Fruit fly (Drosophila melanogaster) whole organism, wandering third instar larva: ENCODE results near the gene Ca-beta.

Source experiments
- CG32264 ChIP-seq: fragments of 200-800 bp; sonication (Bioruptor generic); optimal IDR thresholded peaks from 2 replicates; lab custom pipeline; 2016; ENCODE audit warnings: missing biosample characterization, missing genetic modification characterization
- CG9705 ChIP-seq: fragments of 200-800 bp; sonication (Bioruptor generic); optimal IDR thresholded peaks from 2 replicates; lab custom pipeline; 2018; ENCODE audit warnings: missing biosample characterization, mild to moderate bottlenecking, missing genetic modification characterization
- CrebA ChIP-seq: fragments of 200-800 bp; sonication (Bioruptor generic); optimal IDR thresholded peaks from 2 replicates; lab custom pipeline; 2016; ENCODE audit warnings: missing biosample characterization, mild to moderate bottlenecking, missing genetic modification characterization, borderline replicate concordance
- Dfd ChIP-seq: fragments of >200 bp; optimal IDR thresholded peaks from 2 replicates; lab custom pipeline; 2017; ENCODE audit warnings: missing biosample characterization, missing genetic modification characterization
- Dif ChIP-seq: fragments of 200-275, 200-300 bp; sonication (Bioruptor generic); optimal IDR thresholded peaks from 2 replicates; lab custom pipeline; 2018; ENCODE audit warnings: missing biosample characterization, missing genetic modification characterization; ENCODE audit not compliant: partially characterized antibody
- GATAd ChIP-seq: sonication (Bioruptor generic); optimal IDR thresholded peaks from 2 replicates; lab custom pipeline; 2016; ENCODE audit warnings: missing biosample characterization, missing genetic modification characterization
- HLH106 ChIP-seq: fragments of 200-800 bp; optimal IDR thresholded peaks from 3 replicates; lab custom pipeline; 2019; ENCODE audit warnings: missing biosample characterization, mild to moderate bottlenecking, missing genetic modification characterization, moderate library complexity
- Hnf4 ChIP-seq: fragments of 200-800 bp; sonication (Bioruptor generic); optimal IDR thresholded peaks from 2 replicates; lab custom pipeline; 2016; ENCODE audit warnings: missing biosample characterization, mild to moderate bottlenecking, missing genetic modification characterization
- Hr78 ChIP-seq: fragments of >200 bp; optimal IDR thresholded peaks from 2 replicates; lab custom pipeline; 2017; ENCODE audit warnings: missing biosample characterization, missing genetic modification characterization
- Hr83 ChIP-seq: fragments of 200-300 bp; sonication (Bioruptor generic); optimal IDR thresholded peaks from 2 replicates; lab custom pipeline; 2016; ENCODE audit warnings: missing biosample characterization, mild to moderate bottlenecking, missing genetic modification characterization, moderate library complexity; ENCODE audit not compliant: poor library complexity, severe bottlenecking
- Jra ChIP-seq: sonication (Bioruptor generic); optimal IDR thresholded peaks from 2 replicates; lab custom pipeline; 2016; ENCODE audit warnings: missing biosample characterization, missing genetic modification characterization
- Mio ChIP-seq: sonication (Bioruptor generic); optimal IDR thresholded peaks from 2 replicates; lab custom pipeline; 2016; ENCODE audit warnings: missing biosample characterization, missing genetic modification characterization
- Myc ChIP-seq: fragments of >200 bp; optimal IDR thresholded peaks from 2 replicates; lab custom pipeline; 2017
- N ChIP-seq: fragments of >200 bp; optimal IDR thresholded peaks from 2 replicates; lab custom pipeline; 2018; ENCODE audit warnings: missing biosample characterization, missing external identifiers, missing genetic modification characterization
- OdsH ChIP-seq: fragments of 200-800 bp; sonication (Bioruptor generic); optimal IDR thresholded peaks from 2 replicates; lab custom pipeline; 2016; ENCODE audit warnings: missing biosample characterization, mild to moderate bottlenecking, missing genetic modification characterization
- Rel ChIP-seq, 2 experiments: fragments of 200-800 bp; sonication (Bioruptor generic) in 1 of 2; optimal IDR thresholded peaks; 2 replicates in 1 of 2; 3 replicates in 1 of 2; lab custom pipeline; 2016 to 2019; ENCODE audit warnings: mild to moderate bottlenecking in 2 of 2, missing biosample characterization in 2 of 2, missing genetic modification characterization in 2 of 2, moderate library complexity in 1 of 2
- Vsx2 ChIP-seq: fragments of 200-300, 225-300 bp; sonication (Bioruptor generic); optimal IDR thresholded peaks from 2 replicates; lab custom pipeline; 2018; ENCODE audit warnings: missing biosample characterization, missing genetic modification characterization; ENCODE audit not compliant: partially characterized antibody
- br ChIP-seq: fragments of 200-800 bp; sonication (Bioruptor generic); optimal IDR thresholded peaks from 2 replicates; lab custom pipeline; 2016; ENCODE audit warnings: missing biosample characterization, missing genetic modification characterization
- dl ChIP-seq, 2 experiments: fragments of 175-275, 200-275 bp in 1 of 2; fragments of 200-275 bp in 1 of 2; sonication (Bioruptor generic); optimal IDR thresholded peaks; lab custom pipeline; 2018; ENCODE audit warnings: mild to moderate bottlenecking in 2 of 2, missing biosample characterization in 2 of 2, missing genetic modification characterization in 2 of 2, moderate library complexity in 2 of 2; ENCODE audit not compliant: partially characterized antibody in 2 of 2, insufficient read depth in 1 of 2
- dmrt93B ChIP-seq: fragments of 200-800 bp; sonication (Bioruptor generic); optimal IDR thresholded peaks from 2 replicates; lab custom pipeline; 2018; ENCODE audit warnings: missing biosample characterization, mild to moderate bottlenecking, missing genetic modification characterization
- dsf ChIP-seq: sonication (Bioruptor generic); optimal IDR thresholded peaks from 2 replicates; lab custom pipeline; 2016; ENCODE audit warnings: missing biosample characterization, missing genetic modification characterization, borderline replicate concordance
- ey ChIP-seq: fragments of 200-800 bp; sonication (Bioruptor generic); optimal IDR thresholded peaks from 2 replicates; lab custom pipeline; 2016; ENCODE audit warnings: missing biosample characterization, missing genetic modification characterization
- foxo ChIP-seq, 2 experiments: fragments of 200-800 bp; sonication (Bioruptor generic); optimal IDR thresholded peaks; 2 replicates in 1 of 2; 3 replicates in 1 of 2; lab custom pipeline; 2016 to 2017; ENCODE audit warnings: missing biosample characterization in 2 of 2, missing genetic modification characterization in 2 of 2
- fru ChIP-seq: fragments of 200-800 bp; sonication (Bioruptor generic); optimal IDR thresholded peaks from 3 replicates; lab custom pipeline; 2016; ENCODE audit warnings: missing biosample characterization, mild to moderate bottlenecking, missing genetic modification characterization
- h ChIP-seq: fragments of 200-800 bp; sonication (Bioruptor generic); optimal IDR thresholded peaks from 3 replicates; lab custom pipeline; 2016; ENCODE audit warnings: missing biosample characterization, mild to moderate bottlenecking, missing genetic modification characterization
- jim ChIP-seq: fragments of 175-275, 200-325 bp; sonication (Bioruptor generic); optimal IDR thresholded peaks from 2 replicates; lab custom pipeline; 2016; ENCODE audit warnings: missing biosample characterization, mild to moderate bottlenecking, missing genetic modification characterization
- pan ChIP-seq: fragments of >200 bp; optimal IDR thresholded peaks from 2 replicates; lab custom pipeline; 2017
- psq ChIP-seq: fragments of 200-800 bp; sonication (Bioruptor generic); optimal IDR thresholded peaks from 3 replicates; lab custom pipeline; 2017; ENCODE audit warnings: missing biosample characterization, mild to moderate bottlenecking, missing genetic modification characterization, moderate library complexity
- rgr ChIP-seq: fragments of 200-800 bp; sonication (Bioruptor generic); optimal IDR thresholded peaks from 3 replicates; lab custom pipeline; 2016; ENCODE audit warnings: missing biosample characterization, mild to moderate bottlenecking, missing genetic modification characterization
- sage ChIP-seq: fragments of 200-800 bp; sonication (Bioruptor generic); optimal IDR thresholded peaks from 2 replicates; lab custom pipeline; 2016; ENCODE audit warnings: missing biosample characterization, mild to moderate bottlenecking, missing genetic modification characterization
- sv ChIP-seq: fragments of 200-800 bp; sonication (Bioruptor generic); optimal IDR thresholded peaks from 3 replicates; lab custom pipeline; 2016; ENCODE audit warnings: missing biosample characterization, missing genetic modification characterization
- tai ChIP-seq: sonication (Bioruptor generic); optimal IDR thresholded peaks from 2 replicates; lab custom pipeline; 2016; ENCODE audit warnings: missing biosample characterization, missing genetic modification characterization
- usp ChIP-seq: fragments of >200 bp; optimal IDR thresholded peaks from 2 replicates; lab custom pipeline; 2017; ENCODE audit warnings: missing biosample characterization, missing genetic modification characterization
- woc ChIP-seq: sonication (Bioruptor generic); optimal IDR thresholded peaks from 2 replicates; lab custom pipeline; 2016; ENCODE audit warnings: missing biosample characterization, mild to moderate bottlenecking, missing genetic modification characterization

Ca-beta gene

DNA sequence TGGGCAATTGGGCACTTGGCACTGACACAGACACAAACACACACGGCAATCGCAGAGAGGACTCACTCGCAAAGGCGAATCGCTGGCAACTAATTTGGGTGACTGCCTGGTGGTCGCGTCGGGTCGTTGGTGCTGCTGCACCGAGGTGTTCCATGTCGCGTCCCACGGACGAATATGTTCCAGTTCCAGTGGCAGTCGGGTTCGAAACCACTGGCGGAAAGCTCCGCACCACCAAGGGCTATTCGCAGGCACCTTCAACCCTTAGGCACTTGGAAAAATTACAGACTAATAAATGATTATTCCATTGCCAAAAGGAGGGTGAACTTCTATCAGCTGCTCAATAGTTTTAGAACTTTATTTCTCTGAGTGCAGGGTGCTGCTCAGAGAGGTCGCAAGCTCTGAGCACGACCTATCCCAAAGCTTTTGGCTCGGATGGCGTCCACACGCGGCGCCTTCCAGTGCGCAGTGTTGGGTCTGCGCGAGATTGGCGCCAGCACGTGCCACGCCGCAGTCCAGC is at the start of gene Ca-beta:
Gene Ca-beta, minus strand, starts transcription at position 51 of the 517 bp plus-strand sequence.
- TF ChIP-seq tai (GFP tag; lab: Kevin White, UChicago), result no peak
- TF ChIP-seq woc (GFP tag; lab: Kevin White, UChicago), result no peak
- TF ChIP-seq GATAd (GFP tag; lab: Kevin White, UChicago), result no peak
- no peak for TF ChIP-seq Vsx2
- TF ChIP-seq fru (GFP tag; lab: Kevin White, UChicago), result peak; percentile 40
- no peak for TF ChIP-seq Hnf4 (GFP tag; lab: Kevin White, UChicago)
- TF ChIP-seq h (GFP tag; lab: Kevin White, UChicago), result peak; percentile 37
- TF ChIP-seq psq, result no peak
- no peak for TF ChIP-seq dmrt93B
- TF ChIP-seq ey (GFP tag; lab: Kevin White, UChicago), result peak; percentile 22
- no peak for TF ChIP-seq rgr
- no peak for TF ChIP-seq sage (GFP tag; lab: Kevin White, UChicago)
- TF ChIP-seq HLH106, result no peak
- no peak for TF ChIP-seq CG32264
- no peak for TF ChIP-seq Myc
- no peak for TF ChIP-seq Dfd
- peak in 1 of 2 experiments; percentile 58 for TF ChIP-seq foxo (GFP tag; optimal IDR thresholded peaks at IDR 0.05; lab: Kevin White, UChicago)
- TF ChIP-seq sv (GFP tag; lab: Kevin White, UChicago), result no peak
- TF ChIP-seq dl (GFP tag; optimal IDR thresholded peaks at IDR 0.05; lab: Kevin White, UChicago; ENCODE audit: insufficient read depth in 1 of 2, partially characterized antibody in 2 of 2), result no peak
- TF ChIP-seq br (GFP tag; lab: Kevin White, UChicago), result peak; percentile 1
- no peak for TF ChIP-seq N (GFP tag; lab: Kevin White, UChicago)
- TF ChIP-seq, all 38 proteins: peak for 5

DNA sequence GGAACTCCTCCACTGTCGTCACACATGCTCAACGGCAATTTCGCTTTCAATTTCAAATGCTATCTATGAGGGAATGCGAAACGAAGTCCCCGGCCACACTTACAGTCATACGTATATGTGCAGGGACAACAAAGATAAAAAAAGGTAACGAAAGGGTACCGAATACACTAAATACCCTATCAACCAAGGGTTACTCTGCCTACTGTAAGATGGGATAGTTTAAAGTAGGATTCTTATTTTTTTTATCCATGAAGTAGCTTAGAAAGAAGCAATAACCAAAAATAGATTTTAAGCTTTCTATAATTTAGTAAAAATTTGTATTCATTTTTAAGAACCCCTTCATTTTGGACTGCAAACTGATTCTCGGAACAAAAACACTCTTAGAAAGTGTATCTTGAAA is 47.8 kb upstream of the Ca-beta start:
- no peak for TF ChIP-seq Vsx2
- TF ChIP-seq N (GFP tag; lab: Kevin White, UChicago), result no peak
- TF ChIP-seq Hr78, result no peak
- no peak for TF ChIP-seq CG9705 (GFP tag; lab: Kevin White, UChicago)
- TF ChIP-seq dsf (GFP tag; lab: Kevin White, UChicago), result no peak
- no peak for TF ChIP-seq GATAd (GFP tag; lab: Kevin White, UChicago)
- no peak for TF ChIP-seq Jra (GFP tag; lab: Kevin White, UChicago)
- TF ChIP-seq jim (GFP tag; lab: Kevin White, UChicago), result no peak
- TF ChIP-seq br (GFP tag; lab: Kevin White, UChicago), result no peak
- no peak for TF ChIP-seq Mio
- TF ChIP-seq tai (GFP tag; lab: Kevin White, UChicago), result no peak
- TF ChIP-seq Dif (GFP tag; lab: Kevin White, UChicago), result no peak
- no peak for TF ChIP-seq woc (GFP tag; lab: Kevin White, UChicago)
- no peak for TF ChIP-seq h (GFP tag; lab: Kevin White, UChicago)
- TF ChIP-seq OdsH, result no peak
- TF ChIP-seq dl (GFP tag; optimal IDR thresholded peaks at IDR 0.05; lab: Kevin White, UChicago; ENCODE audit: insufficient read depth in 1 of 2, partially characterized antibody in 2 of 2), result no peak
- TF ChIP-seq Rel (GFP tag; optimal IDR thresholded peaks at IDR 0.05; lab: Kevin White, UChicago), result no peak
- no peak for TF ChIP-seq Rel (tag; optimal IDR thresholded peaks at IDR 0.05; lab: Kevin White, UChicago)
- no peak for TF ChIP-seq psq
- TF ChIP-seq Myc, result no peak
- no peak for TF ChIP-seq pan

DNA sequence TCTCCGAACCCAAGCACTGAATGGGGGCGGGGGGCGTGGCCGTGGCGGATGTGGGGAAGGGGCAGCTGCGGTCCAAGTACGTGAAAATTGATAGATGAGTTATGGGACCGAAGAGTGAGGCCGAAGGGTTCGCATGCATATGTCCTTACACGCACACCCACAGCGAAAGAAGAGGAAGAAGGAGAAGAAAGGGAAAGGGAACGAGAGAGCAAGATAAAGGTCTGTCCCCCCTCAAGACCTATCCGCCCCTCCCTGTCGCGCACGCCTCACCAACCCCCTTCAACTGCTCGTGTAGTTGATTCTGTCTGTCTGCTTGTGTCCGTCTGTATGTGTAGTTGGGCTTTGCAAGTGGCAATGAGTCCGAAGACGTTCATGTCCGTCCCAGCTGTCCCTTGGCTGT is 46.0 kb upstream of the Ca-beta start:
- TF ChIP-seq woc (GFP tag; lab: Kevin White, UChicago) (no peak), Dfd (peak; percentile 47)

DNA sequence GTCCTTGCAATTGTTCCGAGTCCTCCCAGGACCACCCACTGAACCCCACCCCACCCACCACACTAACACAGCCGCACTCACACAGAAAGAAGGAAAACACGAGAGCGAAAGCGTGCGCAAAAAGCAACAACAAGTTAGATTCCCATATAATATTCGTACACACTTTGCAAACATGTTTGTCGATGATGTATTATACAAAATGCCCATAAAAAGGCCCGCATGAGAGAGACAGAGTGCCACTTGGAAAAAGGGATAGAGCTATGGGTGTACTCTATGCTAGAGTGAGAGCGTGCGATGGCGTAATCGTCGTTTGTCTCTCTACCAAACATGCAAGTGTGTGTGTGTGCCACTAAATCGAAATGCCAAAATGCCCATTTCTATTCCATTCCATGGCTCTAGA is 44.4 kb upstream of the Ca-beta start:
- TF ChIP-seq Myc (no peak), Mio (no peak), Hnf4 (GFP tag; lab: Kevin White, UChicago) (no peak), usp (GFP tag; lab: Kevin White, UChicago) (no peak), CrebA (GFP tag; lab: Kevin White, UChicago) (no peak), jim (GFP tag; lab: Kevin White, UChicago) (no peak), foxo (GFP tag; optimal IDR thresholded peaks at IDR 0.05; lab: Kevin White, UChicago) (no peak), Hr83 (GFP tag; lab: Kevin White, UChicago) (no peak), sv (GFP tag; lab: Kevin White, UChicago) (no peak), GATAd (GFP tag; lab: Kevin White, UChicago) (no peak), Dfd (no peak), pan (no peak)
- TF ChIP-seq, all 38 proteins: peak for 0
